Fruit fly (Drosophila melanogaster): ENCODE data around the gene CG31253.

dm6 chr3R:27986794-27987193 is 26.4 kb upstream of the CG31253 start:
- no peak for TF ChIP-seq br (optimal IDR thresholded peaks at IDR 0.05)
- TF ChIP-seq insv (GFP tag; optimal IDR thresholded peaks at IDR 0.05), result no peak
- TF ChIP-seq lola (GFP tag; optimal IDR thresholded peaks at IDR 0.05), result no peak
- TF ChIP-seq CG15601 (tag; optimal IDR thresholded peaks at IDR 0.05), result peak; percentile 49
- TF ChIP-seq sima (GFP tag; optimal IDR thresholded peaks at IDR 0.05), result no peak
- TF ChIP-seq pros (GFP tag; optimal IDR thresholded peaks at IDR 0.05), result no peak
